Fruit fly (Drosophila melanogaster) whole organism, prepupa: Measurements from ENCODE around the gene CG4116.

ENCODE experiments used
- CG10631 ChIP-seq: fragments of 200-800 bp; sonication (Bioruptor generic); optimal IDR thresholded peaks from 2 replicates; lab custom pipeline; 2016; ENCODE audit warnings: missing biosample characterization, missing genetic modification characterization
- CG10669 ChIP-seq: fragments of 200-800 bp; sonication (Bioruptor generic); optimal IDR thresholded peaks from 3 replicates; lab custom pipeline; 2018; ENCODE audit warnings: missing biosample characterization, mild to moderate bottlenecking, missing genetic modification characterization, moderate library complexity
- CG11294 ChIP-seq: fragments of 200-800 bp; sonication (Bioruptor generic); IDR thresholded peaks from 2 replicates; pipeline ENCODE4 v1.3.6; 2022; ENCODE audit warnings: missing biosample characterization, missing genetic modification characterization
- CG11762 ChIP-seq: fragments of 200-800 bp; sonication (Bioruptor generic); optimal IDR thresholded peaks from 3 replicates; lab custom pipeline; 2016; ENCODE audit warnings: missing biosample characterization, missing genetic modification characterization; ENCODE audit not compliant: insufficient read depth
- CG11902 ChIP-seq: fragments of 200-800 bp; sonication (Bioruptor generic); optimal IDR thresholded peaks from 3 replicates; lab custom pipeline; 2016; ENCODE audit warnings: missing biosample characterization, missing genetic modification characterization
- CG15336 ChIP-seq: fragments of 200-800 bp; sonication (Bioruptor generic); IDR thresholded peaks from 2 replicates; pipeline ENCODE4 v1.3.6; 2022; ENCODE audit warnings: missing biosample characterization, missing genetic modification characterization
- CG31627 ChIP-seq: fragments of 200-800 bp; sonication (Bioruptor generic); optimal IDR thresholded peaks from 3 replicates; lab custom pipeline; 2016; ENCODE audit warnings: missing biosample characterization, missing genetic modification characterization
- CG32006 ChIP-seq: fragments of 200-800 bp; sonication (Bioruptor generic); optimal IDR thresholded peaks from 3 replicates; lab custom pipeline; 2017; ENCODE audit warnings: missing biosample characterization, mild to moderate bottlenecking, missing genetic modification characterization
- CG3919 ChIP-seq: fragments of 200-800 bp; sonication (Bioruptor generic); optimal IDR thresholded peaks from 3 replicates; lab custom pipeline; 2016; ENCODE audit warnings: missing biosample characterization, missing genetic modification characterization
- CG4318 ChIP-seq: fragments of 200-800 bp; sonication (Bioruptor generic); optimal IDR thresholded peaks from 3 replicates; lab custom pipeline; 2017; ENCODE audit warnings: missing biosample characterization, mild to moderate bottlenecking, missing genetic modification characterization
- CG6276 ChIP-seq: fragments of 200-800 bp; sonication (Bioruptor generic); optimal IDR thresholded peaks from 2 replicates; lab custom pipeline; 2017; ENCODE audit warnings: missing biosample characterization, mild to moderate bottlenecking, missing genetic modification characterization
- CG7368 ChIP-seq: fragments of 200-800 bp; sonication (Bioruptor generic); optimal IDR thresholded peaks from 3 replicates; lab custom pipeline; 2016; ENCODE audit warnings: missing biosample characterization, missing genetic modification characterization
- CG8319 ChIP-seq: fragments of 200-800 bp; sonication (Bioruptor generic); optimal IDR thresholded peaks from 3 replicates; lab custom pipeline; 2016; ENCODE audit warnings: missing biosample characterization, missing genetic modification characterization
- CG8632 ChIP-seq: fragments of 200-800 bp; sonication (Bioruptor generic); optimal IDR thresholded peaks from 3 replicates; lab custom pipeline; 2016; ENCODE audit warnings: missing biosample characterization, missing genetic modification characterization
- CG9139 ChIP-seq: fragments of 200-800 bp; sonication (Bioruptor generic); optimal IDR thresholded peaks from 3 replicates; lab custom pipeline; 2017; ENCODE audit warnings: missing biosample characterization, mild to moderate bottlenecking, missing genetic modification characterization
- Eip78C ChIP-seq: fragments of 200-800 bp; sonication (Bioruptor generic); peaks from one replicate; lab custom pipeline; 2016; ENCODE audit warnings: missing biosample characterization, missing genetic modification characterization
- Eip93F ChIP-seq: fragments of 200-800 bp; sonication (Bioruptor generic); optimal IDR thresholded peaks from 2 replicates; lab custom pipeline; 2016; ENCODE audit warnings: missing biosample characterization, mild to moderate bottlenecking, missing genetic modification characterization
- Ets21C ChIP-seq: fragments of 200-800 bp; sonication (Bioruptor generic); optimal IDR thresholded peaks from 3 replicates; lab custom pipeline; 2016; ENCODE audit warnings: missing biosample characterization, missing genetic modification characterization
- Ets96B ChIP-seq: fragments of 200-800 bp; optimal IDR thresholded peaks from 2 replicates; lab custom pipeline; 2019; ENCODE audit warnings: missing biosample characterization, mild to moderate bottlenecking, missing genetic modification characterization, moderate library complexity
- Gug ChIP-seq: fragments of 200-800 bp; sonication (Bioruptor generic); IDR thresholded peaks from 2 replicates; pipeline ENCODE4 v1.3.6; 2022; ENCODE audit warnings: missing biosample characterization, missing genetic modification characterization
- Hr39 ChIP-seq: fragments of 200-800 bp; sonication (Bioruptor generic); optimal IDR thresholded peaks from 2 replicates; lab custom pipeline; 2016; ENCODE audit warnings: missing biosample characterization, missing genetic modification characterization
- Hr4 ChIP-seq: fragments of 200-800 bp; sonication (Bioruptor generic); optimal IDR thresholded peaks from 3 replicates; lab custom pipeline; 2016; ENCODE audit warnings: missing biosample characterization, missing genetic modification characterization
- Lpt ChIP-seq: fragments of 200-800 bp; sonication (Bioruptor generic); optimal IDR thresholded peaks from 3 replicates; lab custom pipeline; 2016; ENCODE audit warnings: missing biosample characterization, missing genetic modification characterization
- Met ChIP-seq: fragments of 200-800 bp; sonication (Bioruptor generic); optimal IDR thresholded peaks from 3 replicates; lab custom pipeline; 2016; ENCODE audit warnings: missing biosample characterization, missing genetic modification characterization
- OdsH ChIP-seq: fragments of 200-800 bp; sonication (Bioruptor generic); optimal IDR thresholded peaks from 3 replicates; lab custom pipeline; 2016; ENCODE audit warnings: missing biosample characterization, missing genetic modification characterization
- Smox ChIP-seq: fragments of 200-800 bp; sonication (Bioruptor generic); optimal IDR thresholded peaks from 3 replicates; lab custom pipeline; 2016; ENCODE audit warnings: missing biosample characterization, missing genetic modification characterization
- Sox102F ChIP-seq: fragments of 200-800 bp; sonication (Bioruptor generic); optimal IDR thresholded peaks from 2 replicates; lab custom pipeline; 2016; ENCODE audit warnings: missing biosample characterization, mild to moderate bottlenecking, missing genetic modification characterization
- Sox14 ChIP-seq: fragments of 200-800 bp; sonication (Bioruptor generic); optimal IDR thresholded peaks from 3 replicates; lab custom pipeline; 2016; ENCODE audit warnings: missing biosample characterization, missing genetic modification characterization
- Sox15 ChIP-seq: fragments of 200-800 bp; sonication (Bioruptor generic); optimal IDR thresholded peaks from 3 replicates; lab custom pipeline; 2016; ENCODE audit warnings: missing biosample characterization, missing genetic modification characterization
- achi ChIP-seq: fragments of 200-800 bp; sonication (Bioruptor generic); optimal IDR thresholded peaks from 3 replicates; lab custom pipeline; 2016; ENCODE audit warnings: missing biosample characterization, missing genetic modification characterization
- acj6 ChIP-seq: fragments of 200-800 bp; sonication (Bioruptor generic); optimal IDR thresholded peaks from 3 replicates; lab custom pipeline; 2016; ENCODE audit warnings: missing biosample characterization, missing genetic modification characterization
- cyc ChIP-seq: fragments of 200-800 bp; sonication (Bioruptor generic); optimal IDR thresholded peaks from 3 replicates; lab custom pipeline; 2016; ENCODE audit warnings: missing biosample characterization, missing genetic modification characterization
- dac ChIP-seq: fragments of 200-800 bp; sonication (Bioruptor generic); optimal IDR thresholded peaks from 2 replicates; lab custom pipeline; 2017; ENCODE audit warnings: missing biosample characterization, mild to moderate bottlenecking, missing genetic modification characterization
- dsx ChIP-seq: fragments of 200-800 bp; optimal IDR thresholded peaks from 3 replicates; lab custom pipeline; 2019; ENCODE audit warnings: missing biosample characterization, mild to moderate bottlenecking, missing genetic modification characterization, moderate library complexity; ENCODE audit not compliant: poor library complexity, severe bottlenecking
- eg ChIP-seq: fragments of 200-800 bp; sonication (Bioruptor generic); IDR thresholded peaks from 3 replicates; pipeline ENCODE4 v1.3.6; 2022; ENCODE audit warnings: missing biosample characterization, missing genetic modification characterization
- esn ChIP-seq: fragments of 200-800 bp; sonication (Bioruptor generic); optimal IDR thresholded peaks from 2 replicates; lab custom pipeline; 2016; ENCODE audit warnings: missing biosample characterization, mild to moderate bottlenecking, missing genetic modification characterization, moderate library complexity
- fd59A ChIP-seq: fragments of 200-800 bp; sonication (Bioruptor generic); optimal IDR thresholded peaks from 2 replicates; lab custom pipeline; 2017; ENCODE audit warnings: missing biosample characterization, mild to moderate bottlenecking, missing genetic modification characterization, missing genetic modification reagents
- fd85E ChIP-seq: fragments of 200-800 bp; sonication (Bioruptor generic); optimal IDR thresholded peaks from 3 replicates; lab custom pipeline; 2016; ENCODE audit warnings: missing biosample characterization, missing genetic modification characterization
- fkh ChIP-seq: fragments of 200-800 bp; sonication (Bioruptor generic); optimal IDR thresholded peaks from 3 replicates; lab custom pipeline; 2017; ENCODE audit warnings: missing biosample characterization, mild to moderate bottlenecking, missing genetic modification characterization, moderate library complexity
- lz ChIP-seq: fragments of 200-800 bp; sonication (Bioruptor generic); optimal IDR thresholded peaks from 3 replicates; lab custom pipeline; 2016; ENCODE audit warnings: missing biosample characterization, missing genetic modification characterization
- net ChIP-seq: fragments of 200-800 bp; sonication (Bioruptor generic); optimal IDR thresholded peaks from 3 replicates; lab custom pipeline; 2016; ENCODE audit warnings: missing biosample characterization, missing genetic modification characterization
- pdm3 ChIP-seq: fragments of 200-800 bp; sonication (Bioruptor generic); optimal IDR thresholded peaks from 3 replicates; lab custom pipeline; 2016; ENCODE audit warnings: missing biosample characterization, missing genetic modification characterization
- salr ChIP-seq, 2 experiments: fragments of 200-800 bp; sonication (Bioruptor generic); optimal IDR thresholded peaks; 3 replicates each; lab custom pipeline; 2016 to 2018; ENCODE audit warnings: missing biosample characterization in 2 of 2, missing genetic modification characterization in 2 of 2, mild to moderate bottlenecking in 1 of 2
- spab ChIP-seq: fragments of 200-800 bp; sonication (Bioruptor generic); optimal IDR thresholded peaks from 2 replicates; lab custom pipeline; 2017; ENCODE audit warnings: missing biosample characterization, mild to moderate bottlenecking, missing genetic modification characterization, missing genetic modification reagents
- ss ChIP-seq, 2 experiments: fragments of 200-800 bp; sonication (Bioruptor generic); optimal IDR thresholded peaks; 2 replicates in 1 of 2; 3 replicates in 1 of 2; lab custom pipeline; 2017 to 2018; ENCODE audit warnings: mild to moderate bottlenecking in 2 of 2, missing biosample characterization in 2 of 2, missing genetic modification characterization in 2 of 2, moderate library complexity in 1 of 2
- topi ChIP-seq: fragments of 200-800 bp; sonication (Bioruptor generic); optimal IDR thresholded peaks from 3 replicates; lab custom pipeline; 2016; ENCODE audit warnings: missing biosample characterization, missing genetic modification characterization
- vri ChIP-seq: fragments of 200-800 bp; sonication (Bioruptor generic); optimal IDR thresholded peaks from 3 replicates; lab custom pipeline; 2016; ENCODE audit warnings: missing biosample characterization, mild to moderate bottlenecking, missing genetic modification characterization

CG4116 gene

DNA sequence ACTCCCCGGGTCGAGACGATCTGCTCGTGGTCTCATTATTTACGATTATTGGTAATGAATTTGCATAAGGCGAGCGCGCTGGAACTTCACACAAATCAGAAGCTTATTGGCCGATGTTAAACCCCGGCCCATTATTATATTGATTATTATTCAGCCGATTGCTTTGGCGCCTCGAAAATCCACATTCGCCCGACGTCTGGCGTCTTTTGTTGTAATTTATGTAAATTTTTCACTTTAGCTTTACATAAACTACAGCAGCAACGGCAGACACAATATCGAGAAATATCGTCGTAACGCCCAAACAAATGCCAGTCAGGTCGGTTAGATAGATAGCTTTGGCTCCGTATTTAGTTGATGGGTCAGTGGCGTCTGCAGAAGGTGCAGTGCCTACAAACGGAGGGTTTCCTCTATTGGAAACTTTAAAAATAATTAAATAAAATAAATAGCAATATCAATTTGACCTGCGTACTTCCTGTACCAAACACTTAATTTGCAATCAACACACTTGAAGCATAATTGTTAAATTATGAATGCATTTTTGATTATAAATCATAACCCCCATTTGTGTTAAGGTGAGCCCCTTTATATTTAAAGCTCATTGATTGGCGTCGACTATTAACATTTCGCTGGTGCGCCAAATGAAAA is 47.9 kb downstream of the CG4116 start:
- TF ChIP-seq Gug (GFP tag; lab: Robert Waterston, UW) (no peak), Eip78C (GFP tag; lab: Kevin White, UChicago) (peak; percentile 8), topi (GFP tag; lab: Kevin White, UChicago) (no peak), CG32006 (GFP tag; lab: Kevin White, UChicago) (peak; percentile 0), Ets21C (no peak), Sox15 (GFP tag; lab: Kevin White, UChicago) (no peak), eg (GFP tag; lab: Robert Waterston, UW) (peak; percentile 53; the same call in 1 of the 3 replicates), CG4318 (GFP tag; lab: Kevin White, UChicago) (no peak), CG15336 (GFP tag; lab: Robert Waterston, UW) (peak; percentile 45; the same call in 1 of the 2 replicates), CG6276 (GFP tag; lab: Kevin White, UChicago) (peak; percentile 14), esn (GFP tag; lab: Kevin White, UChicago) (no peak), pdm3 (GFP tag; lab: Kevin White, UChicago) (no peak), fd85E (GFP tag; lab: Kevin White, UChicago) (no peak), achi (no peak), Hr4 (no peak), OdsH (GFP tag; lab: Kevin White, UChicago) (peak; percentile 4), Lpt (GFP tag; lab: Kevin White, UChicago) (no peak), dsx (GFP tag; lab: Kevin White, UChicago) (no peak)

DNA sequence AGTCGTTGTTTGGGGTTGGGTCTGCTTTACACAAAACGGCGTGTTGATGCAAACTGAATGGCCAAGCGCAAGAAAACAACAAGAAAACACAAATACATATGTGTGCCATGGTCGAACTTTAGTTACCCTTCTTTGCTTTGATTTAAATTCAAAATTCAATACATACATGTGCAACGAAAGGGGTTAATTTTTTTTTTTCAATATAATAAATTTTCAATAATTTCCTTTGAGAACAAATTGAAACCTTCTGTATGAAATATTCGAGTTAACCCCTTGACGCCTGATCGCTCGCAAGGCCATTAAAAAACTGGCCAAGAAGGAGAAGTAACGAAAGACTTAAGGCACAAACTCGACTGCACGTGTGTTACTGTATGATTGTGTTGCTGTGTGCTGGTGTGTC is 48.7 kb downstream of the CG4116 start:
- TF ChIP-seq dac = peak; percentile 58
- TF ChIP-seq CG31627 (GFP tag; lab: Kevin White, UChicago) = peak; percentile 87
- TF ChIP-seq vri (GFP tag; lab: Kevin White, UChicago) = peak; percentile 77
- TF ChIP-seq CG9139 (GFP tag; lab: Kevin White, UChicago) = peak; percentile 87
- TF ChIP-seq fd59A (GFP tag; lab: Kevin White, UChicago) = peak; percentile 93
- peak; percentile 92 for TF ChIP-seq OdsH (GFP tag; lab: Kevin White, UChicago)
- peak; percentile 91 for TF ChIP-seq CG10669 (GFP tag; lab: Kevin White, UChicago)
- peak; percentile 87 for TF ChIP-seq Hr39 (GFP tag; lab: Kevin White, UChicago)
- peak; percentile 86 for TF ChIP-seq cyc
- TF ChIP-seq CG11294 (GFP tag; lab: Robert Waterston, UW) = peak; percentile 67
- peak; percentile 92 for TF ChIP-seq CG3919 (GFP tag; lab: Kevin White, UChicago)
- peak; percentile 85 for TF ChIP-seq CG8319 (GFP tag; lab: Kevin White, UChicago)
- TF ChIP-seq fkh (GFP tag; lab: Kevin White, UChicago) = no peak
- peak; percentile 86 for TF ChIP-seq CG11902
- peak; percentile 99 for TF ChIP-seq Eip78C (GFP tag; lab: Kevin White, UChicago)
- TF ChIP-seq Eip93F (GFP tag; lab: Kevin White, UChicago) = peak; percentile 74
- peak; percentile 85 for TF ChIP-seq CG32006 (GFP tag; lab: Kevin White, UChicago)
- TF ChIP-seq spab (GFP tag; lab: Kevin White, UChicago) = peak; percentile 90
- peak; percentile 78 for TF ChIP-seq eg (GFP tag; lab: Robert Waterston, UW)
- peak; percentile 42 for TF ChIP-seq CG4318 (GFP tag; lab: Kevin White, UChicago)
- TF ChIP-seq Gug (GFP tag; lab: Robert Waterston, UW) = peak; percentile 85
- peak; percentile 76 for TF ChIP-seq CG7368
- peak; percentile 91 for TF ChIP-seq CG8632 (GFP tag; lab: Kevin White, UChicago)
- TF ChIP-seq acj6 (GFP tag; lab: Kevin White, UChicago) = peak; percentile 91
- TF ChIP-seq salr (GFP tag; optimal IDR thresholded peaks at IDR 0.05; lab: Kevin White, UChicago) = peak; percentile 76 to 85
- TF ChIP-seq Hr4 = peak; percentile 67
- TF ChIP-seq Sox15 (GFP tag; lab: Kevin White, UChicago) = peak; percentile 86
- TF ChIP-seq ss (GFP tag; optimal IDR thresholded peaks at IDR 0.05; lab: Kevin White, UChicago) = peak; percentile 96
- peak; percentile 87 for TF ChIP-seq net (GFP tag; lab: Kevin White, UChicago)
- peak; percentile 92 for TF ChIP-seq Sox14 (GFP tag; lab: Kevin White, UChicago)
- peak; percentile 92 for TF ChIP-seq esn (GFP tag; lab: Kevin White, UChicago)
- peak; percentile 93 for TF ChIP-seq CG10631
- peak; percentile 89 for TF ChIP-seq Smox (GFP tag; lab: Kevin White, UChicago)
- TF ChIP-seq Ets21C = peak; percentile 77
- TF ChIP-seq Sox102F (GFP tag; lab: Kevin White, UChicago) = peak; percentile 90
- peak; percentile 90 for TF ChIP-seq lz (GFP tag; lab: Kevin White, UChicago)
- TF ChIP-seq Ets96B (tag; lab: Kevin White, UChicago) = peak; percentile 92
- peak; percentile 90 for TF ChIP-seq Lpt (GFP tag; lab: Kevin White, UChicago)
- peak; percentile 83 for TF ChIP-seq CG11762
- TF ChIP-seq achi = peak; percentile 92
- peak; percentile 91 for TF ChIP-seq Met (GFP tag; lab: Kevin White, UChicago)
